Worm (Caenorhabditis elegans) whole organism, L1 larva: ENCODE measurements around the gene M02F4.1.

Experiments
- ama-1 ChIP-seq: fragments of 150-350 bp; optimal IDR thresholded peaks from 2 replicates; lab custom pipeline; 2014
- ceh-82 ChIP-seq, 3 experiments: fragments of 150-350 bp in 1 of 3; sonication (generic microtip) in 2 of 3; optimal IDR thresholded peaks; 2 replicates each; lab custom pipeline; 2014 to 2017; ENCODE audit warnings: missing biosample characterization in 3 of 3, missing genetic modification characterization in 3 of 3
- egl-27 ChIP-seq, 2 experiments: fragments of 150-350 bp in 1 of 2; sonication (generic microtip); optimal IDR thresholded peaks; 3 replicates each; lab custom pipeline; 2017 to 2018; ENCODE audit warnings: missing biosample characterization in 2 of 2, missing genetic modification characterization in 2 of 2, missing genetic modification reagents in 2 of 2
- elt-3 ChIP-seq, 6 experiments: fragments of 150-350 bp in 1 of 6; sonication (generic microtip); optimal IDR thresholded peaks; 2 replicates each; lab custom pipeline; 2017 to 2018; ENCODE audit warnings: missing biosample characterization in 6 of 6, missing genetic modification characterization in 6 of 6, inconsistent platforms in 1 of 6
- ets-5 ChIP-seq: fragments of 200-800 bp; sonication (Bioruptor generic); IDR thresholded peaks from 2 replicates; pipeline ENCODE4 v1.3.6; 2022; ENCODE audit warnings: missing genetic modification characterization, missing compliant biosample characterization
- fos-1 ChIP-seq: fragments of 150-350 bp; optimal IDR thresholded peaks from 2 replicates; lab custom pipeline; 2014; ENCODE audit warnings: missing biosample characterization, missing genetic modification characterization
- jun-1 ChIP-seq: fragments of 150-350 bp; optimal IDR thresholded peaks from 2 replicates; lab custom pipeline; 2014; ENCODE audit warnings: missing biosample characterization, missing genetic modification reagents, missing genetic modification characterization
- lir-3 ChIP-seq: sonication (generic microtip); optimal IDR thresholded peaks from 2 replicates; lab custom pipeline; 2016; ENCODE audit warnings: mild to moderate bottlenecking, missing genetic modification characterization, moderate library complexity, missing compliant biosample characterization; ENCODE audit not compliant: poor library complexity
- nhr-12 ChIP-seq: sonication (generic microtip); optimal IDR thresholded peaks from 2 replicates; lab custom pipeline; 2017; ENCODE audit warnings: missing biosample characterization, missing genetic modification characterization
- unc-86 ChIP-seq: sonication (generic microtip); optimal IDR thresholded peaks from 2 replicates; lab custom pipeline; 2016; ENCODE audit warnings: missing genetic modification characterization, missing compliant biosample characterization

DNA sequence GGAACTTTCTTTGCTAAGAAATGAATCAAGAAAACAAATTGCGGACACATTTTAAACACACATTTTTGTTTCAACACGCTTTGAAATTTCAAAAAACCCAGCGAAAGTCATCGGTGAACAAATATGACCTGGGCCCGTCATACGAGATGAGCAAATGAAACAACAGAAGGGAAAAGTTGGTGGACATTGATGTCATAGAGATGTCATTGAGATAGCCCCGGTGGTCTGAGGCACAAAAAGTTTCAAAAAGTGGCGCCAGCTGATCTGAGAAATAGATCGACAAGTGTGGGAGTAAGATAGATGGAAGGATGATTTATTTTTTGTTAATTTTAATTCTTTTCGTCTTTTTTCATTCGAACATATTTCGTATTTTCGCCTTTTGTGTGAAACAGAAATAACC is 19.8 kb upstream of the M02F4.1 start:
- TF ChIP-seq ceh-82 (tag; optimal IDR thresholded peaks at IDR 0.05; lab: Kevin White, UChicago) = no peak
- no peak for TF ChIP-seq elt-3 (tag; optimal IDR thresholded peaks at IDR 0.05; lab: Kevin White, UChicago)
- no peak for TF ChIP-seq lir-3
- TF ChIP-seq ama-1 (lab: Kevin White, UChicago) = no peak
- TF ChIP-seq fos-1 (tag; lab: Kevin White, UChicago) = no peak
- TF ChIP-seq unc-86 = no peak
- TF ChIP-seq ets-5 (GFP tag; lab: Robert Waterston, UW) = no peak
- no peak for TF ChIP-seq jun-1 (tag; lab: Kevin White, UChicago)
- no peak for TF ChIP-seq nhr-12 (tag; lab: Kevin White, UChicago)
- TF ChIP-seq egl-27 (tag; optimal IDR thresholded peaks at IDR 0.05; lab: Kevin White, UChicago) = no peak
